ENCODE assay signal across 1 fruit fly cellular context in genomic region chr3L:3224740-3225719, dm6.
TF ChIP-seq lines count a peak whose summit lies in the region.

Gene Larp4B (plus strand): TSS chr3L:3224838.

TF ChIP-seq in whole organism, embryonic, 481 proteins besides CTCF, POLR2A, EP300 and RAD21 (continued from another document):
- TF ChIP-seq disco-r (GFP tag; optimal IDR thresholded peaks at IDR 0.05; lab: Kevin White, UChicago) (peak; percentile 55), ab (GFP tag; optimal IDR thresholded peaks at IDR 0.05; lab: Kevin White, UChicago) (no peak), da (GFP tag; optimal IDR thresholded peaks at IDR 0.05; lab: Kevin White, UChicago) (no peak), CG2202 (tag; optimal IDR thresholded peaks at IDR 0.05; lab: Kevin White, UChicago) (no peak), Jarid2 (GFP tag; optimal IDR thresholded peaks at IDR 0.05; lab: Kevin White, UChicago) (no peak), CG7745 (tag; optimal IDR thresholded peaks at IDR 0.05; lab: Kevin White, UChicago) (no peak), sna (GFP tag; IDR thresholded peaks at IDR 0.05; lab: Robert Waterston, UW; ENCODE audit: partially characterized antibody) (peak; percentile 66), CG11504 (tag; optimal IDR thresholded peaks at IDR 0.05; lab: Kevin White, UChicago) (no peak), Stat92E (GFP tag; optimal IDR thresholded peaks at IDR 0.05; lab: Kevin White, UChicago) (no peak), CoRest (tag; optimal IDR thresholded peaks at IDR 0.05; lab: Kevin White, UChicago) (no peak), ftz-f1 (GFP tag; optimal IDR thresholded peaks at IDR 0.05; lab: Kevin White, UChicago) (no peak), toy (GFP tag; IDR thresholded peaks at IDR 0.05; lab: Robert Waterston, UW) (no peak), CG7271 (tag; optimal IDR thresholded peaks at IDR 0.05; lab: Kevin White, UChicago) (no peak), Atf-2 (GFP tag; optimal IDR thresholded peaks at IDR 0.05; lab: Kevin White, UChicago) (no peak), otp (GFP tag; IDR thresholded peaks at IDR 0.05; lab: Robert Waterston, UW) (no peak), B-H1 (GFP tag; IDR thresholded peaks at IDR 0.05; lab: Robert Waterston, UW) (no peak), Blimp-1 (GFP tag; optimal IDR thresholded peaks at IDR 0.05; lab: Kevin White, UChicago) (no peak), ac (GFP tag; optimal IDR thresholded peaks at IDR 0.05; lab: Kevin White, UChicago) (no peak), CG17385 (GFP tag; optimal IDR thresholded peaks at IDR 0.05; lab: Kevin White, UChicago) (no peak), CG11560 (tag; IDR thresholded peaks at IDR 0.05; lab: Robert Waterston, UW) (no peak), HLH54F (GFP tag; optimal IDR thresholded peaks at IDR 0.05; lab: Kevin White, UChicago) (no peak), MESR4 (GFP tag; optimal IDR thresholded peaks at IDR 0.05; lab: Kevin White, UChicago) (peak; percentile 62), Drgx (GFP tag; IDR thresholded peaks at IDR 0.05; lab: Robert Waterston, UW) (no peak), peb (GFP tag; IDR thresholded peaks at IDR 0.05; lab: Robert Waterston, UW) (no peak), CG11696 (GFP tag; IDR thresholded peaks at IDR 0.05; lab: Robert Waterston, UW) (no peak), Eip74EF (GFP tag; optimal IDR thresholded peaks at IDR 0.05; lab: Kevin White, UChicago) (no peak), ato (GFP tag; IDR thresholded peaks at IDR 0.05; lab: Robert Waterston, UW; ENCODE audit: partially characterized antibody) (peak; percentile 21; the same call in 1 of the 2 replicates), HLHmδ (GFP tag; optimal IDR thresholded peaks at IDR 0.05; lab: Kevin White, UChicago) (no peak), CG31388 (GFP tag; optimal IDR thresholded peaks at IDR 0.05; lab: Kevin White, UChicago) (no peak), shn (GFP tag; optimal IDR thresholded peaks at IDR 0.05; lab: Kevin White, UChicago) (no peak), Optix (GFP tag; IDR thresholded peaks at IDR 0.05; lab: Robert Waterston, UW) (no peak), CG17186 (GFP tag; optimal IDR thresholded peaks at IDR 0.05; lab: Kevin White, UChicago) (peak; percentile 42), Chrac-16 (GFP tag; optimal IDR thresholded peaks at IDR 0.05; lab: Kevin White, UChicago) (no peak), CG10366 (GFP tag; IDR thresholded peaks at IDR 0.05; lab: Robert Waterston, UW) (no peak), CG13894 (tag; optimal IDR thresholded peaks at IDR 0.05; lab: Kevin White, UChicago) (no peak), row (GFP tag; IDR thresholded peaks at IDR 0.05; lab: Robert Waterston, UW) (peak; percentile 62), Mrtf (GFP tag; IDR thresholded peaks at IDR 0.05; lab: Robert Waterston, UW) (no peak), ATbp (GFP tag; optimal IDR thresholded peaks at IDR 0.05; lab: Kevin White, UChicago) (no peak), CG7556 (GFP tag; optimal IDR thresholded peaks at IDR 0.05; lab: Kevin White, UChicago) (no peak), wor (GFP tag; IDR thresholded peaks at IDR 0.05; lab: Robert Waterston, UW) (no peak), CG18476 (GFP tag; optimal IDR thresholded peaks at IDR 0.05; lab: Kevin White, UChicago) (no peak), br (optimal IDR thresholded peaks at IDR 0.05; lab: Kevin White, UChicago) (no peak), chn (GFP tag; optimal IDR thresholded peaks at IDR 0.05; lab: Kevin White, UChicago) (peak; percentile 13), MBD-R2 (GFP tag; IDR thresholded peaks at IDR 0.05; lab: Robert Waterston, UW) (peak; percentile 23; the same call in 1 of the 2 replicates)
